Fruit fly (Drosophila melanogaster) S2 (cell line): ENCODE measurements around the gene CG42812.

Source experiments
- CG8478 ChIP-seq: fragments of >200 bp; optimal IDR thresholded peaks from 2 replicates; lab custom pipeline; 2018
- CTCF ChIP-seq, 2 experiments: fragments of >200 bp; optimal IDR thresholded peaks; 2 replicates each; lab custom pipeline; 2018

dm6 chr3R:24364880-24365604 is 2.9 kb downstream of the CG42812 start, which contains the start of the genes CG17784 and CG13613:
- no peak for TF ChIP-seq CTCF (optimal IDR thresholded peaks at IDR 0.05; lab: Kevin White, UChicago)
- no peak for TF ChIP-seq CG8478
